Worm (Caenorhabditis elegans) whole organism, mixed stage, embryonic: ENCODE data around the gene ugt-45.
A peak's percentile ranks its signal among the peaks of the same experiment; 100 is the strongest.

Experiments
- M03D4.4 ChIP-seq: sonication (generic microtip); optimal IDR thresholded peaks from 2 replicates; lab custom pipeline; 2017; ENCODE audit warnings: mild to moderate bottlenecking, missing genetic modification characterization, missing compliant biosample characterization
- bed-3 ChIP-seq: fragments of 200-800 bp; sonication (Bioruptor generic); optimal IDR thresholded peaks from 3 replicates; lab custom pipeline; 2018; ENCODE audit warnings: mild to moderate bottlenecking, missing genetic modification characterization, moderate library complexity, missing compliant biosample characterization
- blmp-1 ChIP-seq: fragments of 150-350 bp; optimal IDR thresholded peaks from 2 replicates; lab custom pipeline; 2014; ENCODE audit warnings: missing biosample characterization, missing genetic modification characterization
- ceh-39 ChIP-seq: fragments of 150-350 bp; optimal IDR thresholded peaks from 2 replicates; lab custom pipeline; 2014; ENCODE audit warnings: missing biosample characterization, missing genetic modification characterization
- ceh-43 ChIP-seq: fragments of 200-800 bp; sonication (Bioruptor generic); optimal IDR thresholded peaks from 2 replicates; lab custom pipeline; 2018; ENCODE audit warnings: mild to moderate bottlenecking, missing genetic modification characterization, moderate library complexity, missing compliant biosample characterization
- ceh-83 ChIP-seq: fragments of 200-800 bp; sonication (Bioruptor generic); optimal IDR thresholded peaks from 2 replicates; lab custom pipeline; 2018; ENCODE audit warnings: mild to moderate bottlenecking, missing genetic modification characterization, missing compliant biosample characterization
- ces-1 ChIP-seq: fragments of 150-350 bp; optimal IDR thresholded peaks from 2 replicates; lab custom pipeline; 2014; ENCODE audit warnings: missing biosample characterization, missing genetic modification reagents, missing genetic modification characterization
- cnd-1 ChIP-seq: fragments of 200-800 bp; sonication (Bioruptor generic); optimal IDR thresholded peaks from 2 replicates; lab custom pipeline; 2018; ENCODE audit warnings: mild to moderate bottlenecking, missing genetic modification characterization, missing compliant biosample characterization
- drap-1 ChIP-seq: fragments of 200-800 bp; sonication (Bioruptor generic); optimal IDR thresholded peaks from 3 replicates; lab custom pipeline; 2018; ENCODE audit warnings: mild to moderate bottlenecking, missing genetic modification characterization, missing compliant biosample characterization
- elt-1 ChIP-seq: sonication (generic microtip); optimal IDR thresholded peaks from 2 replicates; lab custom pipeline; 2017; ENCODE audit warnings: missing genetic modification characterization, mild to moderate bottlenecking, missing compliant biosample characterization, antibody characterized with exemption, moderate library complexity, borderline replicate concordance; ENCODE audit not compliant: insufficient read depth
- elt-3 ChIP-seq: fragments of 150-350 bp; optimal IDR thresholded peaks from 2 replicates; lab custom pipeline; 2014; ENCODE audit warnings: missing biosample characterization, missing genetic modification characterization
- ham-2 ChIP-seq: fragments of 200-800 bp; sonication (Bioruptor generic); optimal IDR thresholded peaks from 2 replicates; lab custom pipeline; 2018; ENCODE audit warnings: mild to moderate bottlenecking, missing genetic modification characterization, missing compliant biosample characterization
- hlh-1 ChIP-seq: fragments of 150-350 bp; optimal IDR thresholded peaks from 2 replicates; lab custom pipeline; 2014; ENCODE audit warnings: missing biosample characterization, missing genetic modification reagents, missing genetic modification characterization
- lin-13 ChIP-seq: fragments of 150-350 bp; optimal IDR thresholded peaks from 2 replicates; lab custom pipeline; 2014; ENCODE audit warnings: missing biosample characterization, missing genetic modification characterization
- lin-32 ChIP-seq: fragments of 200-800 bp; sonication (Bioruptor generic); optimal IDR thresholded peaks from 2 replicates; lab custom pipeline; 2018; ENCODE audit warnings: mild to moderate bottlenecking, missing genetic modification characterization, missing compliant biosample characterization
- lsy-2 ChIP-seq: fragments of 150-350 bp; optimal IDR thresholded peaks from 2 replicates; lab custom pipeline; 2014; ENCODE audit warnings: missing biosample characterization, missing genetic modification characterization
- mab-5 ChIP-seq: fragments of 150-350 bp; optimal IDR thresholded peaks from 2 replicates; lab custom pipeline; 2014; ENCODE audit warnings: missing biosample characterization, missing genetic modification characterization
- mep-1 ChIP-seq: fragments of 150-350 bp; optimal IDR thresholded peaks from 2 replicates; lab custom pipeline; 2017; ENCODE audit warnings: missing biosample characterization, missing genetic modification reagents, missing genetic modification characterization, inconsistent platforms
- mls-2 ChIP-seq: sonication (generic microtip); optimal IDR thresholded peaks from 2 replicates; lab custom pipeline; 2016; ENCODE audit warnings: mild to moderate bottlenecking, missing genetic modification characterization, moderate library complexity, missing compliant biosample characterization
- nhr-12 ChIP-seq: fragments of 150-350 bp; optimal IDR thresholded peaks from 2 replicates; lab custom pipeline; 2014; ENCODE audit warnings: missing biosample characterization, missing genetic modification characterization
- nhr-2 ChIP-seq: fragments of 150-350 bp; optimal IDR thresholded peaks from 2 replicates; lab custom pipeline; 2014; ENCODE audit warnings: missing biosample characterization, missing genetic modification characterization
- nhr-237 ChIP-seq: fragments of 150-350 bp; optimal IDR thresholded peaks from 2 replicates; lab custom pipeline; 2014; ENCODE audit warnings: missing biosample characterization, missing genetic modification characterization
- nhr-28 ChIP-seq: fragments of 150-350 bp; optimal IDR thresholded peaks from 2 replicates; lab custom pipeline; 2014; ENCODE audit warnings: missing biosample characterization, missing genetic modification characterization
- pha-4 ChIP-seq: fragments of 150-350 bp; optimal IDR thresholded peaks from 2 replicates; lab custom pipeline; 2018; ENCODE audit warnings: missing biosample characterization, missing genetic modification reagents, missing genetic modification characterization
- sem-2 ChIP-seq: fragments of 200-800 bp; sonication (Bioruptor generic); optimal IDR thresholded peaks from 2 replicates; lab custom pipeline; 2018; ENCODE audit warnings: mild to moderate bottlenecking, missing genetic modification characterization, missing compliant biosample characterization
- snpc-4 ChIP-seq: fragments of 150-350 bp; optimal IDR thresholded peaks from 2 replicates; lab custom pipeline; 2014; ENCODE audit warnings: missing biosample characterization, missing genetic modification characterization
- sptf-1 ChIP-seq: sonication (generic microtip); optimal IDR thresholded peaks from 2 replicates; lab custom pipeline; 2017; ENCODE audit warnings: mild to moderate bottlenecking, missing genetic modification characterization, moderate library complexity, missing compliant biosample characterization
- tbx-8 ChIP-seq: fragments of 200-800 bp; sonication (Bioruptor generic); optimal IDR thresholded peaks from 2 replicates; lab custom pipeline; 2018; ENCODE audit warnings: mild to moderate bottlenecking, missing genetic modification characterization, moderate library complexity, missing compliant biosample characterization
- unc-120 ChIP-seq: sonication (generic microtip); optimal IDR thresholded peaks from 2 replicates; lab custom pipeline; 2017; ENCODE audit warnings: missing genetic modification characterization, missing compliant biosample characterization; ENCODE audit not compliant: poor library complexity, severe bottlenecking
- unc-39 ChIP-seq: fragments of 150-350 bp; optimal IDR thresholded peaks from 2 replicates; lab custom pipeline; 2014; ENCODE audit warnings: missing biosample characterization, missing genetic modification characterization
- unc-62 ChIP-seq: fragments of 150-350 bp; optimal IDR thresholded peaks from 2 replicates; lab custom pipeline; 2014; ENCODE audit warnings: missing biosample characterization, missing genetic modification reagents, missing genetic modification characterization
- zip-8 ChIP-seq: fragments of 150-350 bp; optimal IDR thresholded peaks from 2 replicates; lab custom pipeline; 2014; ENCODE audit warnings: missing biosample characterization, missing genetic modification characterization

The ugt-45 gene

DNA sequence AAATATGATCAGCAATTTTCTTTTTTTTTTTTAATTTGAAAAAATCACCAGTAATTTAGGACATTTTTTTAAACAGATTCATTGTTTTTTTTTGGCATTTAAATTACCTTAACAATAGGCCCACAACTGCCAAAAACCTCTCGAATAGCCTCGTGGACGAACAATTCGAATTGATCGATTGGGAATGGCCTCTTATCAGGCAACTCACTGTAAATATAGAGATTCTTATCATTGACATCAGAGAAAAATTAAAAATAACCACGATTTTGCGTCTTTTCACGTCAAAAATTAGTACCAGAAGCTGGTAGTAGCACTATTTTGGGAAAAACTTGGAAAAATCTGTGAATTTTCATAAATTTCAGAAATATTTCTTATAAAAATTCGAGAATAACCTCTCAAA is 28.9 kb downstream of the ugt-45 start:
- no peak for TF ChIP-seq snpc-4 (tag; lab: Kevin White, UChicago)
- no peak for TF ChIP-seq lsy-2

DNA sequence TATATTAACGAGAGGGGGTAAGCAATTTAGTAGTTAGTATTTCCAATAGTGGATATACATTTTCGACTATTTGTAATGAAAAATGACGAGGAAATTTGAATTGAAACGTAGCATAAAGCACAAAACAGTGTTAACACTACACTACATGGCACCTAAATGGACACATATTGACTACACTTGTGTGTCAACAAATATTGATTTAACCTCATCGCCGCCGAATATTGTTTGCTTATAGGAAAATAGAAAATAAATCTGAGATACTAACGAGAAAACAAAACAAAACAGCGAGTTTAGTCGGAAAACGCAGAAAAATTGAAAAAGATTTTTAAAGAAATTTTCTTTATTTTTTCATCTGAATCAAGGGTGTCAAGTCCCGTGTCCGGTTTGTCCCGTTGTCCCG is 30.3 kb downstream of the ugt-45 start:
- TF ChIP-seq unc-39 (no peak), pha-4 (tag; lab: Kevin White, UChicago) (peak; percentile 72)

DNA sequence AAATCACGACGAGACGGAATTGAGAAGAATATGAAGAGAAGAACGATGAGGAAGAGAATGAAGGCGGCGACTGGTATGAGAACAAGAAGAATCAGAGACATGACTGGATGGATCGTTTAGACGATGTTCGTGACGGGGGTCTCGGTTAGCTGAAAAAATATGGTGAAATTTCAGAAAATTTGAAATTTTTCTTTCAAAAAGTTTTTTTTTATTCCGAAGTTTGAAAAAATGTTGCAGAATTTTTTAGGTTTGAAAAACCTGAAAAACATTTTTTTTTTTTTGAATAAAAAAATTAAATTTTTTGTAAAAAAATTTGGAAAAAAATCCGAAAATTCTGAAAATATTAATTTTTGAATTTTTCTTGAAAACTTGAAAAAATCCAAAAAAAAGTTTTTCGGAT is 31.8 kb downstream of the ugt-45 start, which contains the start of gene Y37E11AM.3:
Y37E11AM.3 (minus strand) TSS at position 101 of the 400 bp plus-strand sequence.
- TF ChIP-seq nhr-12 (tag; lab: Kevin White, UChicago): no peak
- TF ChIP-seq elt-1 (tag; lab: Kevin White, UChicago): no peak
- no peak for TF ChIP-seq sem-2 (GFP tag; lab: Kevin White, UChicago)
- TF ChIP-seq mab-5 (tag; lab: Kevin White, UChicago): no peak
- TF ChIP-seq ces-1 (GFP tag; lab: Kevin White, UChicago): no peak
- no peak for TF ChIP-seq ceh-43 (GFP tag; lab: Kevin White, UChicago)
- no peak for TF ChIP-seq nhr-28 (tag; lab: Kevin White, UChicago)
- TF ChIP-seq lsy-2: no peak
- no peak for TF ChIP-seq nhr-237 (tag; lab: Kevin White, UChicago)
- TF ChIP-seq ceh-39 (tag; lab: Kevin White, UChicago): no peak
- TF ChIP-seq unc-120: no peak
- TF ChIP-seq nhr-2 (tag; lab: Kevin White, UChicago): no peak
- TF ChIP-seq lin-13 (tag; lab: Kevin White, UChicago): no peak
- no peak for TF ChIP-seq drap-1
- TF ChIP-seq cnd-1 (tag; lab: Kevin White, UChicago): no peak

DNA sequence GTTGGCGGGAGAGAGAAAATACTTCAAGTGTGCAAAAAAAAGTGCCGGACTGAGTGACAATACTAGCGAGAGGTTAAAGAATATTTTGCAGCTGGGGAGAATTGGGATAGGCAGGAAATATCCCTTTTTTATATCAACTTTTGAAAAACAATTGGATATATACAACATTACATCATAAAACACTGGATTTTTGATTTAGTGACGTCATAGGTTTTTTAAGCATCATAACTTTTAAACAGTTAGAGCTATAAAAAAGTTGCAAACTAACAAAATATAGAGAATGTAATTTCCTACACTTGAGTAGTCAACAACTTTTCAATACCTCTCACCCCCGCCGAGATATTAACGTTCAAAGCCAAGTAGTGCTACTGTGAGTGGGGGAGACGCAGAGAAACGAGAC is 40.2 kb downstream of the ugt-45 start:
- TF ChIP-seq zip-8 (tag; lab: Kevin White, UChicago) (peak; percentile 94), bed-3 (GFP tag; lab: Kevin White, UChicago) (no peak), lin-32 (GFP tag; lab: Kevin White, UChicago) (no peak), ceh-43 (GFP tag; lab: Kevin White, UChicago) (no peak)

DNA sequence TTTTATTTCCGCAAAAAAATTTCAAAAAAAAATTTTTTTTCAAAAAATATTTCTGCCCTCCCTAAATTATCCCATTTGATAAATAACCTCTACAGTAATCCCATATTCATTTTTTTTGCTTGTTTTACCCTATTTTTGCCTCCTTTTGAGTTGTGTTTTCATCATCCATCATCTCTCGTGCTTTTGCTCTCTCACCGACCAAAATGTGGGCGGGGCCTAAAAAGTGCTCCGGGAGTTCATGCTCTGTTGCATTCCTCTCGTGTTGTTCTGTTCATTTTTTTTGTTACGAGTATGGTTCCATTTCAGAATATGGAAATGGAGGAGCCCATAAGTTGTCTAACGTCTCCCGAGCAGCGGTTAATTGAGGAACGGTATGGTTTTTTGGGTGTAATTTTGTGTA is 41.7 kb downstream of the ugt-45 start, which contains the start of gene Y37E11AL.1:
Y37E11AL.1 (plus strand) TSS at position 301 of the 400 bp plus-strand sequence.
- TF ChIP-seq mab-5 (tag; lab: Kevin White, UChicago) (no peak), unc-120 (no peak), lin-13 (tag; lab: Kevin White, UChicago) (no peak), sptf-1 (tag; lab: Kevin White, UChicago) (no peak), hlh-1 (tag; lab: Kevin White, UChicago) (no peak), ces-1 (GFP tag; lab: Kevin White, UChicago) (no peak), ceh-83 (GFP tag; lab: Kevin White, UChicago) (no peak), blmp-1 (tag; lab: Kevin White, UChicago) (no peak), mep-1 (tag; lab: Kevin White, UChicago) (no peak), snpc-4 (tag; lab: Kevin White, UChicago) (no peak), tbx-8 (GFP tag; lab: Kevin White, UChicago) (no peak), lin-32 (GFP tag; lab: Kevin White, UChicago) (no peak), elt-3 (tag; lab: Kevin White, UChicago) (no peak), unc-62 (GFP tag; lab: Kevin White, UChicago) (no peak)
- TF ChIP-seq, all 35 proteins: peak for 0

DNA sequence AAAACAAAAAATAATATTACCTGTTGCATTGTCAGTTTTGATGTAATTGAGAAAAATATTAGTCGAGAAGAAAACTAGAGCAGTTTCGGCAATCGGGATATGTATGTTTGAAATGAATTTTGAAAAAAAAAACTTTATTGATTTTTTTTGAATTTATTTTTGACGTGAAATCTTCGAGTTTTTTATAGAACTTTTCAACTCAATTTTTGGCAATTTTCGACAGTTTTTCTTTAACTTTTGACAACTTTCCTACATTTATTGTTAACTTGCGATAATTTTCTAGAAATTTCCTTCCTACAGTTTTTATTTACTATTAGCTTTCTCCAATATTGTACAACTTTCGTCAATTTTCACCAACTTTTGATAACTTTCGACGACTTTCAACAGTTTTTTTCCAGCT is 49.0 kb downstream of the ugt-45 start, which contains the start of gene Y37E11AL.12:
Y37E11AL.12 (minus strand) TSS at position 101 of the 400 bp plus-strand sequence.
- TF ChIP-seq unc-120 (no peak), ces-1 (GFP tag; lab: Kevin White, UChicago) (no peak), ceh-39 (tag; lab: Kevin White, UChicago) (no peak), sptf-1 (tag; lab: Kevin White, UChicago) (no peak), nhr-237 (tag; lab: Kevin White, UChicago) (no peak), lin-13 (tag; lab: Kevin White, UChicago) (no peak), mls-2 (tag; lab: Kevin White, UChicago) (no peak), ceh-83 (GFP tag; lab: Kevin White, UChicago) (no peak), ham-2 (GFP tag; lab: Kevin White, UChicago) (no peak), mep-1 (tag; lab: Kevin White, UChicago) (no peak), drap-1 (no peak), unc-62 (GFP tag; lab: Kevin White, UChicago) (no peak), M03D4.4 (no peak), snpc-4 (tag; lab: Kevin White, UChicago) (no peak), blmp-1 (tag; lab: Kevin White, UChicago) (no peak), ceh-43 (GFP tag; lab: Kevin White, UChicago) (no peak)
